Fruit fly (Drosophila melanogaster): Measurements from ENCODE around the gene CG14292.

Gene CG14292

dm6 chr3R:18918872-18919339 is 13.5 kb upstream of the CG14292 start (continued):
- TF ChIP-seq seq (GFP tag; IDR thresholded peaks at IDR 0.05), result no peak
- no peak for TF ChIP-seq NC2α (GFP tag; optimal IDR thresholded peaks at IDR 0.05)
- no peak for TF ChIP-seq hbn (GFP tag; IDR thresholded peaks at IDR 0.05; ENCODE audit: partially characterized antibody)
- no peak for TF ChIP-seq org-1 (GFP tag; optimal IDR thresholded peaks at IDR 0.05)
- TF ChIP-seq Hr51 (GFP tag; optimal IDR thresholded peaks at IDR 0.05), result peak in 1 of 2 experiments; percentile 11
- TF ChIP-seq CG17186 (GFP tag; optimal IDR thresholded peaks at IDR 0.05), result no peak
- TF ChIP-seq lilli (GFP tag; optimal IDR thresholded peaks at IDR 0.05), result peak; percentile 28
- TF ChIP-seq CG4360 (GFP tag; IDR thresholded peaks at IDR 0.05), result no peak
- TF ChIP-seq Kr (GFP tag; optimal IDR thresholded peaks at IDR 0.05), result no peak
- peak; percentile 85 for TF ChIP-seq abd-A (tag; optimal IDR thresholded peaks at IDR 0.05)
- TF ChIP-seq CG12942 (GFP tag; optimal IDR thresholded peaks at IDR 0.05), result no peak
- no peak for TF ChIP-seq danr (GFP tag; IDR thresholded peaks at IDR 0.05)
- TF ChIP-seq Sin3A (optimal IDR thresholded peaks at IDR 0.05), result no peak
- peak; percentile 24 for TF ChIP-seq CG13296 (GFP tag; optimal IDR thresholded peaks at IDR 0.05)
- TF ChIP-seq fu2 (GFP tag; optimal IDR thresholded peaks at IDR 0.05), result no peak
- TF ChIP-seq mam (GFP tag; optimal IDR thresholded peaks at IDR 0.05), result no peak
- TF ChIP-seq Opbp (GFP tag; IDR thresholded peaks at IDR 0.05; ENCODE audit: partially characterized antibody), result no peak
- no peak for TF ChIP-seq gcm2 (GFP tag; optimal IDR thresholded peaks at IDR 0.05)
- no peak for TF ChIP-seq Scr (GFP tag; IDR thresholded peaks at IDR 0.05; ENCODE audit: partially characterized antibody)
- TF ChIP-seq stc (GFP tag; IDR thresholded peaks at IDR 0.05), result no peak
- TF ChIP-seq CG11093 (GFP tag; IDR thresholded peaks at IDR 0.05), result no peak
- TF ChIP-seq Hmr (GFP tag; optimal IDR thresholded peaks at IDR 0.05), result peak; percentile 52
- no peak for TF ChIP-seq Dref (GFP tag; IDR thresholded peaks at IDR 0.05)
- no peak for TF ChIP-seq gfzf (GFP tag; optimal IDR thresholded peaks at IDR 0.05)
- TF ChIP-seq disco-r (GFP tag; optimal IDR thresholded peaks at IDR 0.05), result no peak
- no peak for TF ChIP-seq Fer2 (tag; optimal IDR thresholded peaks at IDR 0.05)
- no peak for TF ChIP-seq usp (GFP tag; optimal IDR thresholded peaks at IDR 0.05)
- no peak for TF ChIP-seq C15 (GFP tag; IDR thresholded peaks at IDR 0.05)
- no peak for TF ChIP-seq CG17568 (GFP tag; optimal IDR thresholded peaks at IDR 0.05)
- TF ChIP-seq CG4820 (GFP tag; optimal IDR thresholded peaks at IDR 0.05), result no peak
- no peak for TF ChIP-seq CG9876 (GFP tag; optimal IDR thresholded peaks at IDR 0.05)
- no peak for TF ChIP-seq fd64A (GFP tag; optimal IDR thresholded peaks at IDR 0.05)
- TF ChIP-seq D (optimal IDR thresholded peaks at IDR 0.05), result no peak
- no peak for TF ChIP-seq D (GFP tag; optimal IDR thresholded peaks at IDR 0.05)
- TF ChIP-seq CG11504 (tag; optimal IDR thresholded peaks at IDR 0.05), result peak; percentile 9
- TF ChIP-seq dati (GFP tag; IDR thresholded peaks at IDR 0.05), result no peak
- TF ChIP-seq Atf-2 (GFP tag; optimal IDR thresholded peaks at IDR 0.05), result no peak
- no peak for TF ChIP-seq eve (GFP tag; optimal IDR thresholded peaks at IDR 0.05)
- no peak for TF ChIP-seq pzg (GFP tag; optimal IDR thresholded peaks at IDR 0.05)
- TF ChIP-seq H15 (GFP tag; IDR thresholded peaks at IDR 0.05), result no peak
- no peak for TF ChIP-seq Mes4 (GFP tag; optimal IDR thresholded peaks at IDR 0.05)
- TF ChIP-seq CG30403 (GFP tag; optimal IDR thresholded peaks at IDR 0.05), result no peak
- no peak for TF ChIP-seq Stat92E (GFP tag; optimal IDR thresholded peaks at IDR 0.05)
- no peak for TF ChIP-seq insv (GFP tag; optimal IDR thresholded peaks at IDR 0.05)
- no peak for TF ChIP-seq Lpt (GFP tag; optimal IDR thresholded peaks at IDR 0.05)
- TF ChIP-seq Dip3 (GFP tag; optimal IDR thresholded peaks at IDR 0.05), result no peak
- no peak for TF ChIP-seq Atf3 (GFP tag; optimal IDR thresholded peaks at IDR 0.05)
- TF ChIP-seq Dek (tag; optimal IDR thresholded peaks at IDR 0.05), result peak; percentile 19
- no peak for TF ChIP-seq nau (GFP tag; optimal IDR thresholded peaks at IDR 0.05)
- TF ChIP-seq CG13894 (tag; optimal IDR thresholded peaks at IDR 0.05), result peak; percentile 7
- no peak for TF ChIP-seq D19A (tag; optimal IDR thresholded peaks at IDR 0.05)
- no peak for TF ChIP-seq Six4 (GFP tag; optimal IDR thresholded peaks at IDR 0.05)
